Fruit fly (Drosophila melanogaster) whole organism, embryonic: ENCODE results near the gene CG33191.

Source experiments
- CG10366 ChIP-seq: fragments of 200-800 bp; sonication (Bioruptor generic); IDR thresholded peaks from 2 replicates; pipeline ENCODE4 v1.3.6; 2022; ENCODE audit warnings: missing biosample characterization, missing genetic modification characterization
- CG11696 ChIP-seq: fragments of 200-800 bp; sonication (Bioruptor generic); IDR thresholded peaks from 2 replicates; pipeline ENCODE4 v1.3.6; 2022; ENCODE audit warnings: missing biosample characterization, missing genetic modification characterization
- CG12071 ChIP-seq: fragments of 200-800 bp; sonication (Bioruptor generic); optimal IDR thresholded peaks from 3 replicates; lab custom pipeline; 2018; ENCODE audit warnings: missing biosample characterization, mild to moderate bottlenecking, missing genetic modification characterization
- CG12299 ChIP-seq: fragments of 200-800 bp; sonication (Bioruptor generic); optimal IDR thresholded peaks from 2 replicates; lab custom pipeline; 2018; ENCODE audit warnings: missing biosample characterization, mild to moderate bottlenecking, missing genetic modification characterization
- CG12769 ChIP-seq: fragments of 200-800 bp; sonication (Bioruptor generic); optimal IDR thresholded peaks from 2 replicates; lab custom pipeline; 2019; ENCODE audit warnings: missing biosample characterization, mild to moderate bottlenecking, missing genetic modification characterization, moderate library complexity
- CG13624 ChIP-seq: fragments of 200-800 bp; sonication (Bioruptor generic); optimal IDR thresholded peaks from 2 replicates; lab custom pipeline; 2016; ENCODE audit warnings: missing biosample characterization, missing genetic modification characterization
- CG13894 ChIP-seq: fragments of 200-800 bp; sonication (Bioruptor generic); optimal IDR thresholded peaks from 3 replicates; lab custom pipeline; 2018; ENCODE audit warnings: missing biosample characterization, mild to moderate bottlenecking, missing genetic modification characterization, moderate library complexity
- CG15073 ChIP-seq: fragments of 200-800 bp; sonication (Bioruptor generic); optimal IDR thresholded peaks from 2 replicates; lab custom pipeline; 2016; ENCODE audit warnings: missing biosample characterization, missing genetic modification characterization
- CG17361 ChIP-seq: fragments of 200-800 bp; sonication (Bioruptor generic); IDR thresholded peaks from 3 replicates; pipeline ENCODE4 v1.3.6; 2022; ENCODE audit warnings: missing biosample characterization, missing genetic modification characterization
- CG17385 ChIP-seq: fragments of 200-800 bp; sonication (Bioruptor generic); optimal IDR thresholded peaks from 3 replicates; lab custom pipeline; 2018; ENCODE audit warnings: missing biosample characterization, mild to moderate bottlenecking, missing genetic modification characterization
- CG17802 ChIP-seq: fragments of 200-800 bp; sonication (Bioruptor generic); optimal IDR thresholded peaks from 2 replicates; lab custom pipeline; 2018; ENCODE audit warnings: missing biosample characterization, mild to moderate bottlenecking, missing genetic modification characterization, moderate library complexity
- CG1792 ChIP-seq: fragments of 200-800 bp; sonication (Bioruptor generic); optimal IDR thresholded peaks from 2 replicates; lab custom pipeline; 2016; ENCODE audit warnings: missing biosample characterization, missing genetic modification characterization
- CG30431 ChIP-seq: fragments of 200-800 bp; sonication (Bioruptor generic); optimal IDR thresholded peaks from 2 replicates; lab custom pipeline; 2017; ENCODE audit warnings: missing biosample characterization, missing genetic modification characterization
- CG3281 ChIP-seq: fragments of 200-800 bp; sonication (Bioruptor generic); optimal IDR thresholded peaks from 3 replicates; lab custom pipeline; 2017; ENCODE audit warnings: missing biosample characterization, mild to moderate bottlenecking, missing genetic modification characterization
- CG3847 ChIP-seq: fragments of 200-800 bp; sonication (Bioruptor generic); IDR thresholded peaks from 2 replicates; pipeline ENCODE4 v1.3.6; 2022; ENCODE audit warnings: missing biosample characterization, missing genetic modification characterization
- CG4820 ChIP-seq: fragments of 200-800 bp; sonication (Bioruptor generic); optimal IDR thresholded peaks from 3 replicates; lab custom pipeline; 2016; ENCODE audit warnings: missing biosample characterization, missing genetic modification characterization
- CG4854 ChIP-seq: fragments of 200-800 bp; sonication (Bioruptor generic); optimal IDR thresholded peaks from 2 replicates; lab custom pipeline; 2016; ENCODE audit warnings: missing biosample characterization, missing genetic modification characterization, inconsistent platforms
- CG7357 ChIP-seq: fragments of 200-800 bp; sonication (Bioruptor generic); IDR thresholded peaks from 3 replicates; pipeline ENCODE4 v1.3.6; 2022; ENCODE audit warnings: missing biosample characterization, missing genetic modification characterization
- CG7786 ChIP-seq: fragments of 200-800 bp; sonication (Bioruptor generic); optimal IDR thresholded peaks from 2 replicates; lab custom pipeline; 2016; ENCODE audit warnings: missing biosample characterization, missing genetic modification characterization
- CG7839 ChIP-seq: fragments of 200-800 bp; sonication (Bioruptor generic); optimal IDR thresholded peaks from 3 replicates; lab custom pipeline; 2018; ENCODE audit warnings: missing biosample characterization, mild to moderate bottlenecking, missing genetic modification characterization, moderate library complexity
- CG8089 ChIP-seq: fragments of 200-800 bp; sonication (Bioruptor generic); optimal IDR thresholded peaks from 3 replicates; lab custom pipeline; 2016; ENCODE audit warnings: missing biosample characterization, missing genetic modification characterization
- Deaf1 ChIP-seq: fragments of 200-800 bp; optimal IDR thresholded peaks from 3 replicates; lab custom pipeline; 2019; ENCODE audit warnings: missing biosample characterization, mild to moderate bottlenecking, missing genetic modification characterization, moderate library complexity
- Eip74EF ChIP-seq, 2 experiments: fragments of 200-800 bp in 1 of 2; fragments of >200 bp in 1 of 2; sonication (Bioruptor generic) in 1 of 2; optimal IDR thresholded peaks; 2 replicates each; lab custom pipeline; 2017 to 2019; ENCODE audit warnings: missing biosample characterization in 2 of 2, missing genetic modification characterization in 2 of 2, mild to moderate bottlenecking in 1 of 2, moderate library complexity in 1 of 2
- Ets97D ChIP-seq: fragments of 200-800 bp; sonication (Bioruptor generic); optimal IDR thresholded peaks from 3 replicates; lab custom pipeline; 2016; ENCODE audit warnings: missing biosample characterization, missing genetic modification characterization
- H2.0 ChIP-seq: fragments of 200-800 bp; sonication (Bioruptor generic); IDR thresholded peaks from 2 replicates; pipeline ENCODE4 v1.3.6; 2022; ENCODE audit warnings: missing biosample characterization, missing genetic modification characterization
- HLHmδ ChIP-seq: fragments of 200-800 bp; sonication (Bioruptor generic); optimal IDR thresholded peaks from 2 replicates; lab custom pipeline; 2018; ENCODE audit warnings: missing biosample characterization, mild to moderate bottlenecking, missing genetic modification characterization, moderate library complexity
- Hr51 ChIP-seq, 2 experiments: fragments of 200-800 bp; sonication (Bioruptor generic); optimal IDR thresholded peaks; 2 replicates in 1 of 2; 3 replicates in 1 of 2; lab custom pipeline; 2016 to 2018; ENCODE audit warnings: missing biosample characterization in 2 of 2, missing genetic modification characterization in 2 of 2, mild to moderate bottlenecking in 1 of 2, moderate library complexity in 1 of 2
- NFAT ChIP-seq: fragments of 200-800 bp; sonication (Bioruptor generic); IDR thresholded peaks from 2 replicates; pipeline ENCODE4 v1.3.6; 2022; ENCODE audit warnings: missing biosample characterization, missing genetic modification characterization
- Oaz ChIP-seq: fragments of 200-800 bp; sonication (Bioruptor generic); IDR thresholded peaks from 2 replicates; pipeline ENCODE4 v1.3.6; 2022; ENCODE audit warnings: missing biosample characterization, missing genetic modification characterization
- Rfx ChIP-seq: fragments of 200-800 bp; sonication (Bioruptor generic); IDR thresholded peaks from 2 replicates; pipeline ENCODE4 v1.3.6; 2022; ENCODE audit warnings: missing biosample characterization, missing genetic modification characterization
- Rx ChIP-seq: fragments of 200-800 bp; sonication (Bioruptor generic); IDR thresholded peaks from 2 replicates; pipeline ENCODE4 v1.3.6; 2022; ENCODE audit warnings: missing biosample characterization, missing genetic modification characterization
- Six4 ChIP-seq: fragments of 200-800 bp; sonication (Bioruptor generic); optimal IDR thresholded peaks from 2 replicates; lab custom pipeline; 2016; ENCODE audit warnings: missing biosample characterization, missing genetic modification characterization
- Tbp ChIP-seq: fragments of >200 bp; optimal IDR thresholded peaks from 2 replicates; lab custom pipeline; 2018; ENCODE audit warnings: missing biosample characterization, missing genetic modification characterization
- Usf ChIP-seq: fragments of 200-800 bp; sonication (Bioruptor generic); optimal IDR thresholded peaks from 2 replicates; lab custom pipeline; 2017; ENCODE audit warnings: missing genotype, missing biosample characterization, missing genetic modification characterization
- abd-A ChIP-seq: fragments of 200-800 bp; sonication (Bioruptor generic); optimal IDR thresholded peaks from 3 replicates; lab custom pipeline; 2019; ENCODE audit warnings: missing biosample characterization, mild to moderate bottlenecking, missing genetic modification characterization, moderate library complexity
- ap ChIP-seq: fragments of 200-800 bp; sonication (Bioruptor generic); IDR thresholded peaks from 2 replicates; pipeline ENCODE4 v1.3.6; 2022; ENCODE audit warnings: missing biosample characterization, missing genetic modification characterization
- bigmax ChIP-seq: fragments of 200-800 bp; sonication (Bioruptor generic); optimal IDR thresholded peaks from 2 replicates; lab custom pipeline; 2018; ENCODE audit warnings: missing biosample characterization, mild to moderate bottlenecking, missing genetic modification characterization
- bowl ChIP-seq: fragments of 200-800 bp; sonication (Bioruptor generic); IDR thresholded peaks from 2 replicates; pipeline ENCODE4 v1.3.6; 2022; ENCODE audit warnings: missing biosample characterization, missing genetic modification characterization
- dysf ChIP-seq: fragments of 200-800 bp; sonication (Bioruptor generic); IDR thresholded peaks from 3 replicates; pipeline ENCODE4 v1.3.6; 2022; ENCODE audit warnings: missing biosample characterization, missing genetic modification characterization
- hth ChIP-seq: fragments of >200 bp; optimal IDR thresholded peaks from 2 replicates; lab custom pipeline; 2017; ENCODE audit warnings: inconsistent platforms
- inv ChIP-seq: fragments of 200-800 bp; sonication (Bioruptor generic); IDR thresholded peaks from 2 replicates; pipeline ENCODE4 v1.3.6; 2022; ENCODE audit warnings: missing biosample characterization, missing genetic modification characterization; ENCODE audit not compliant: partially characterized antibody
- lab ChIP-seq: fragments of 200-800 bp; sonication (Bioruptor generic); optimal IDR thresholded peaks from 3 replicates; lab custom pipeline; 2017; ENCODE audit warnings: missing biosample characterization, missing genetic modification characterization, mild to moderate bottlenecking, moderate library complexity, missing genetic modification reagents
- lilli ChIP-seq: fragments of 200-800 bp; sonication (Bioruptor generic); optimal IDR thresholded peaks from 3 replicates; lab custom pipeline; 2016; ENCODE audit warnings: missing biosample characterization, missing genetic modification characterization
- pan ChIP-seq, 4 experiments: fragments of >200 bp in 3 of 4; fragments of 200-800 bp in 1 of 4; sonication (Bioruptor generic) in 1 of 4; optimal IDR thresholded peaks in 3 of 4; IDR thresholded peaks in 1 of 4; 2 replicates each; pipeline versions ENCODE4 v1.3.6 to Lab custom; 2017 to 2022; ENCODE audit warnings: missing biosample characterization in 2 of 4, missing genetic modification characterization in 2 of 4, mixed read lengths in 1 of 4
- ranshi ChIP-seq: fragments of 200-800 bp; sonication (Bioruptor generic); IDR thresholded peaks from 2 replicates; pipeline ENCODE4 v1.3.6; 2022; ENCODE audit warnings: missing biosample characterization, missing genetic modification characterization
- sens ChIP-seq: fragments of 200-800 bp; sonication (Bioruptor generic); peaks from one replicate; lab custom pipeline; 2016; ENCODE audit warnings: missing biosample characterization, missing genetic modification characterization
- sisA ChIP-seq: fragments of 200-800 bp; sonication (Bioruptor generic); IDR thresholded peaks from 2 replicates; pipeline ENCODE4 v1.3.6; 2022; ENCODE audit warnings: missing biosample characterization, missing genetic modification characterization
- sqz ChIP-seq: fragments of 200-800 bp; sonication (Bioruptor generic); optimal IDR thresholded peaks from 3 replicates; lab custom pipeline; 2018; ENCODE audit warnings: missing biosample characterization, mild to moderate bottlenecking, missing genetic modification characterization
- ssp ChIP-seq: fragments of 200-800 bp; sonication (Bioruptor generic); IDR thresholded peaks from 2 replicates; pipeline ENCODE4 v1.3.6; 2022; ENCODE audit warnings: missing biosample characterization, missing genetic modification characterization
- tna ChIP-seq: fragments of 200-800 bp; sonication (Bioruptor generic); IDR thresholded peaks from 2 replicates; pipeline ENCODE4 v1.3.6; 2022; ENCODE audit warnings: missing biosample characterization, missing genetic modification characterization; ENCODE audit not compliant: partially characterized antibody
- ttk ChIP-seq: fragments of 200-800 bp; sonication (Bioruptor generic); IDR thresholded peaks from 2 replicates; pipeline ENCODE4 v2.1.2; 2022; ENCODE audit warnings: missing biosample characterization, missing genetic modification characterization
- twi ChIP-seq: fragments of 200-800 bp; optimal IDR thresholded peaks from 2 replicates; lab custom pipeline; 2019; ENCODE audit warnings: missing biosample characterization, mild to moderate bottlenecking, missing genetic modification characterization, moderate library complexity
- unpg ChIP-seq: fragments of 200-800 bp; sonication (Bioruptor generic); optimal IDR thresholded peaks from 3 replicates; lab custom pipeline; 2018; ENCODE audit warnings: missing biosample characterization, mild to moderate bottlenecking, missing genetic modification characterization, moderate library complexity

The CG33191 gene

dm6 chr3R:8799866-8800265 lies 20.1 kb upstream of the CG33191 start (continued):
- TF ChIP-seq CG17802 (tag; lab: Kevin White, UChicago), result no peak
- TF ChIP-seq Ets97D, result peak; percentile 16
- no peak for TF ChIP-seq CG3281 (GFP tag; lab: Kevin White, UChicago)
- TF ChIP-seq CG13624 (GFP tag; lab: Kevin White, UChicago), result no peak
- peak; percentile 93 for TF ChIP-seq Deaf1 (tag; lab: Kevin White, UChicago)
- TF ChIP-seq hth (lab: Kevin White, UChicago), result no peak
- no peak for TF ChIP-seq CG17361 (GFP tag; lab: Robert Waterston, UW)
- no peak for TF ChIP-seq ttk (GFP tag; lab: Robert Waterston, UW)
- no peak for TF ChIP-seq Hr51 (GFP tag; optimal IDR thresholded peaks at IDR 0.05; lab: Kevin White, UChicago)
- no peak for TF ChIP-seq unpg
- TF ChIP-seq CG17385, result no peak
- no peak for TF ChIP-seq Six4 (GFP tag; lab: Kevin White, UChicago)
- no peak for TF ChIP-seq HLHmδ (GFP tag; lab: Kevin White, UChicago)
- TF ChIP-seq NFAT (GFP tag; lab: Robert Waterston, UW), result no peak
- no peak for TF ChIP-seq CG30431 (GFP tag; lab: Kevin White, UChicago)
- no peak for TF ChIP-seq CG7786 (GFP tag; lab: Kevin White, UChicago)
- TF ChIP-seq ssp, result no peak
- TF ChIP-seq Rx, result no peak
- TF ChIP-seq ranshi (GFP tag; lab: Robert Waterston, UW), result no peak
- no peak for TF ChIP-seq CG7839 (tag; lab: Kevin White, UChicago)
- TF ChIP-seq CG4854, result no peak
- TF ChIP-seq dysf (GFP tag; lab: Robert Waterston, UW), result peak; percentile 26; the same call in 1 of the 3 replicates
- TF ChIP-seq Rfx (GFP tag; lab: Robert Waterston, UW), result no peak; the same call in 1 of the 2 replicates
- TF ChIP-seq Eip74EF (GFP tag; optimal IDR thresholded peaks at IDR 0.05; lab: Kevin White, UChicago), result peak in 1 of 2 experiments; percentile 66
- TF ChIP-seq lilli (GFP tag; lab: Kevin White, UChicago), result no peak
- no peak for TF ChIP-seq CG4820 (GFP tag; lab: Kevin White, UChicago)
- peak; percentile 33 for TF ChIP-seq bigmax (GFP tag; lab: Kevin White, UChicago)
- TF ChIP-seq pan (optimal IDR thresholded peaks at IDR 0.05; lab: Kevin White, UChicago), result no peak
- no peak for TF ChIP-seq pan (GFP tag; optimal IDR thresholded peaks at IDR 0.05 in 1 of 2, IDR thresholded peaks at IDR 0.05 in 1 of 2)
- peak; percentile 76 for TF ChIP-seq abd-A (tag; lab: Kevin White, UChicago)
- TF ChIP-seq sqz (GFP tag; lab: Kevin White, UChicago), result no peak
- TF ChIP-seq ap (GFP tag; lab: Robert Waterston, UW), result no peak
- TF ChIP-seq, all 482 proteins: peak for 21

dm6 chr3R:8798332-8798731 lies 18.6 kb upstream of the CG33191 start:
- TF ChIP-seq Oaz (GFP tag; lab: Robert Waterston, UW), result no peak
- TF ChIP-seq CG12071 (GFP tag; lab: Kevin White, UChicago), result no peak
- no peak for TF ChIP-seq inv
- peak; percentile 60 for TF ChIP-seq CG13894 (tag; lab: Kevin White, UChicago)
- peak; percentile 36 for TF ChIP-seq twi (tag; lab: Kevin White, UChicago)
- no peak for TF ChIP-seq CG15073 (GFP tag; lab: Kevin White, UChicago)
- TF ChIP-seq CG12769, result peak; percentile 28
- TF ChIP-seq CG7357 (GFP tag; lab: Robert Waterston, UW), result no peak
- TF ChIP-seq H2.0 (GFP tag; lab: Robert Waterston, UW), result no peak
- no peak for TF ChIP-seq Tbp
- TF ChIP-seq sens (GFP tag; lab: Kevin White, UChicago), result peak; percentile 44
- no peak for TF ChIP-seq sisA (GFP tag; lab: Robert Waterston, UW)
- no peak for TF ChIP-seq CG11696 (GFP tag; lab: Robert Waterston, UW)
- no peak for TF ChIP-seq CG12299
- TF ChIP-seq CG10366 (GFP tag; lab: Robert Waterston, UW), result no peak
- no peak for TF ChIP-seq CG3847 (GFP tag; lab: Robert Waterston, UW)
- no peak for TF ChIP-seq CG8089 (GFP tag; lab: Kevin White, UChicago)
- no peak for TF ChIP-seq tna
- TF ChIP-seq CG1792 (GFP tag; lab: Kevin White, UChicago), result no peak
- no peak for TF ChIP-seq bowl (GFP tag; lab: Robert Waterston, UW)
- TF ChIP-seq lab (GFP tag; lab: Kevin White, UChicago), result no peak
- no peak for TF ChIP-seq Usf (GFP tag; lab: Kevin White, UChicago)
